Worm (Caenorhabditis elegans) whole organism, L2 larva: ENCODE measurements around the gene srd-48.

Experiments used
- C34F6.9 ChIP-seq: fragments of 150-350 bp; optimal IDR thresholded peaks from 2 replicates; lab custom pipeline; 2014; ENCODE audit warnings: missing biosample characterization, missing genetic modification characterization
- R02D3.7 ChIP-seq: fragments of 150-350 bp; optimal IDR thresholded peaks from 2 replicates; lab custom pipeline; 2014; ENCODE audit warnings: missing biosample characterization, missing genetic modification characterization
- Y55F3AM.14 ChIP-seq: fragments of 200-800 bp; sonication (Bioruptor generic); optimal IDR thresholded peaks from 2 replicates; lab custom pipeline; 2018; ENCODE audit warnings: mild to moderate bottlenecking, missing genetic modification characterization, missing compliant biosample characterization
- ZK546.5 ChIP-seq: sonication (generic microtip); optimal IDR thresholded peaks from 2 replicates; lab custom pipeline; 2017; ENCODE audit warnings: missing biosample characterization, missing genetic modification characterization
- aly-2 ChIP-seq: fragments of 150-350 bp; optimal IDR thresholded peaks from 2 replicates; lab custom pipeline; 2014; ENCODE audit warnings: missing biosample characterization, missing genetic modification characterization
- ama-1 ChIP-seq: fragments of 150-350 bp; optimal IDR thresholded peaks from 2 replicates; lab custom pipeline; 2018; ENCODE audit warnings: inconsistent platforms
- blmp-1 ChIP-seq: sonication (generic microtip); optimal IDR thresholded peaks from 2 replicates; lab custom pipeline; 2017; ENCODE audit warnings: missing genetic modification characterization, mild to moderate bottlenecking, missing compliant biosample characterization, antibody characterized with exemption, moderate library complexity; ENCODE audit not compliant: insufficient read depth
- ceh-82 ChIP-seq: fragments of 150-350 bp; optimal IDR thresholded peaks from 2 replicates; lab custom pipeline; 2014; ENCODE audit warnings: missing biosample characterization, missing genetic modification characterization
- crh-2 ChIP-seq: sonication (generic microtip); optimal IDR thresholded peaks from 2 replicates; lab custom pipeline; 2017; ENCODE audit warnings: missing biosample characterization, missing genetic modification characterization
- egl-27 ChIP-seq: sonication (generic microtip); optimal IDR thresholded peaks from 3 replicates; lab custom pipeline; 2017; ENCODE audit warnings: missing biosample characterization, missing genetic modification reagents, missing genetic modification characterization
- elt-1 ChIP-seq: fragments of 150-350 bp; optimal IDR thresholded peaks from 2 replicates; lab custom pipeline; 2014; ENCODE audit warnings: missing biosample characterization, missing genetic modification characterization
- fos-1 ChIP-seq: fragments of 150-350 bp; optimal IDR thresholded peaks from 2 replicates; lab custom pipeline; 2014; ENCODE audit warnings: missing biosample characterization, missing genetic modification characterization
- gmeb-1 ChIP-seq: fragments of 150-350 bp; optimal IDR thresholded peaks from 2 replicates; lab custom pipeline; 2014; ENCODE audit warnings: missing biosample characterization, missing genetic modification characterization
- lin-11 ChIP-seq: fragments of 150-350 bp; sonication (generic microtip); optimal IDR thresholded peaks from 2 replicates; lab custom pipeline; 2014; ENCODE audit warnings: missing biosample characterization, missing genetic modification characterization, inconsistent platforms, mixed read lengths
- lin-39 ChIP-seq: fragments of 150-350 bp; optimal IDR thresholded peaks from 2 replicates; lab custom pipeline; 2014; ENCODE audit warnings: missing biosample characterization, missing genetic modification reagents, missing genetic modification characterization
- lsy-2 ChIP-seq, 2 experiments: fragments of 150-350 bp in 1 of 2; sonication (generic microtip) in 1 of 2; optimal IDR thresholded peaks; 2 replicates each; lab custom pipeline; 2014 to 2017; ENCODE audit warnings: missing biosample characterization in 2 of 2, missing genetic modification characterization in 2 of 2
- mab-5 ChIP-seq: fragments of 150-350 bp; optimal IDR thresholded peaks from 2 replicates; lab custom pipeline; 2014; ENCODE audit warnings: missing biosample characterization, missing genetic modification characterization
- mdl-1 ChIP-seq, 2 experiments: fragments of 150-350 bp in 1 of 2; sonication (generic microtip) in 1 of 2; optimal IDR thresholded peaks; 2 replicates each; lab custom pipeline; 2017; ENCODE audit warnings: missing biosample characterization in 2 of 2, missing genetic modification characterization in 2 of 2
- nhr-11 ChIP-seq: fragments of 150-350 bp; optimal IDR thresholded peaks from 2 replicates; lab custom pipeline; 2014; ENCODE audit warnings: missing biosample characterization, missing genetic modification characterization
- nhr-129 ChIP-seq: fragments of 150-350 bp; optimal IDR thresholded peaks from 2 replicates; lab custom pipeline; 2014; ENCODE audit warnings: missing biosample characterization, missing genetic modification characterization
- nhr-21 ChIP-seq: fragments of 150-350 bp; optimal IDR thresholded peaks from 2 replicates; lab custom pipeline; 2014; ENCODE audit warnings: missing biosample characterization, missing genetic modification characterization
- nhr-23 ChIP-seq: fragments of 150-350 bp; optimal IDR thresholded peaks from 2 replicates; lab custom pipeline; 2014; ENCODE audit warnings: missing biosample characterization, missing genetic modification reagents, missing genetic modification characterization
- nhr-25 ChIP-seq: fragments of 150-350 bp; sonication (generic microtip); optimal IDR thresholded peaks from 3 replicates; lab custom pipeline; 2014; ENCODE audit warnings: missing biosample characterization, missing genetic modification characterization
- nhr-6 ChIP-seq: fragments of 150-350 bp; optimal IDR thresholded peaks from 2 replicates; lab custom pipeline; 2014; ENCODE audit warnings: missing biosample characterization, missing genetic modification characterization
- skn-1 ChIP-seq: sonication (generic microtip); optimal IDR thresholded peaks from 2 replicates; lab custom pipeline; 2017; ENCODE audit warnings: missing biosample characterization, missing genetic modification characterization
- sma-3 ChIP-seq: sonication (generic microtip); optimal IDR thresholded peaks from 2 replicates; lab custom pipeline; 2016; ENCODE audit warnings: missing genetic modification reagents, missing genetic modification characterization, missing compliant biosample characterization
- sma-9 ChIP-seq, 2 experiments: fragments of 150-350 bp in 1 of 2; sonication (generic microtip) in 1 of 2; optimal IDR thresholded peaks; 2 replicates each; lab custom pipeline; 2014 to 2016; ENCODE audit warnings: missing genetic modification characterization in 2 of 2, mild to moderate bottlenecking in 1 of 2, missing biosample characterization in 1 of 2, missing compliant biosample characterization in 1 of 2, missing genetic modification reagents in 1 of 2, moderate library complexity in 1 of 2
- snpc-4 ChIP-seq: fragments of 150-350 bp; optimal IDR thresholded peaks from 2 replicates; lab custom pipeline; 2014; ENCODE audit warnings: missing biosample characterization, missing genetic modification characterization
- unc-55 ChIP-seq: fragments of 150-350 bp; sonication (generic microtip); optimal IDR thresholded peaks from 3 replicates; lab custom pipeline; 2014; ENCODE audit warnings: missing biosample characterization, missing genetic modification reagents, missing genetic modification characterization
- unc-62 ChIP-seq: fragments of 150-350 bp; optimal IDR thresholded peaks from 2 replicates; lab custom pipeline; 2014; ENCODE audit warnings: missing biosample characterization, missing genetic modification reagents, missing genetic modification characterization
- zag-1 ChIP-seq: fragments of 150-350 bp; optimal IDR thresholded peaks from 2 replicates; lab custom pipeline; 2014; ENCODE audit warnings: missing biosample characterization, missing genetic modification characterization
- ztf-1 ChIP-seq: fragments of 200-800 bp; sonication (Bioruptor generic); conservative IDR thresholded peaks from 2 replicates; pipeline ENCODE4 v1.3.6; 2022; ENCODE audit warnings: missing genetic modification characterization, missing compliant biosample characterization
- ztf-4 ChIP-seq: fragments of 150-350 bp; optimal IDR thresholded peaks from 2 replicates; lab custom pipeline; 2014; ENCODE audit warnings: missing biosample characterization, missing genetic modification characterization

Gene srd-48

ce11 chrX:12333479-12333878 is 2.4 kb upstream of the srd-48 start, which contains the start of gene srd-47:
Gene srd-47 (plus strand): TSS chrX:12333642.
- TF ChIP-seq crh-2 (tag; lab: Kevin White, UChicago) (no peak), unc-62 (GFP tag; lab: Kevin White, UChicago) (no peak), Y55F3AM.14 (no peak), nhr-11 (tag; lab: Kevin White, UChicago) (no peak), elt-1 (tag; lab: Kevin White, UChicago) (no peak), zag-1 (no peak)

DNA sequence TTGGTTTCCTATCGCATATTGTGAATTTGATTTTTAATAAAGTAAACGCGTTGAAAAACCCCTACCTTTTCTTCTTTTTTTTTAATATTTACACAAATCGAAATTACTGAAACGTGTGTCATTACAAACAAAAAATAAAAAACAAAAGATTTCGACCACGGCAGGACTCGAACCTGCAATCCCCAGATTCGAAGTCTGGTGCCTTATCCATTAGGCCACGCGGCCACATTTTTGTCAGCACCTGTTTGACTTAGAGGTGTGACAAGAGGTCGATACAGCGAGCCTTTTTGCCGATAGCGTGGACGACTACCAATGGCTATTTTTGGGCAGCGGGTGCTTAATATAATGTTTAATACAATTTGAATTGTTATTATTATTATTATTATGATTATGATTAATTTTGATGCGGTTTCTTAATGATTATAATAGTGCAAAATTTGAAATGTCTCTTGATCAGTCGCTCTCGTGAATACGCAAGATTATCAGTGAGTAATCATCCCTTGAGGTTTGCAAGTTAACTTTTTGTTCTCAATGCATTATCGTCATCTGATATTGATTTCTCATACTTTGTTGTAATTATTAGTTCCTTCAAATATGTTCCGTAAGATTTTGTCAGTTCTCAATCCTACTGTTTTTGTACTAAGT is 2.1 kb downstream of the srd-48 start, which contains the start of gene srd-44:
Gene srd-44 (plus strand): TSS at position 595 of the 645 bp plus-strand sequence.
- TF ChIP-seq sma-3 (peak; percentile 17), crh-2 (tag; lab: Kevin White, UChicago) (peak; percentile 21), skn-1 (no peak), nhr-25 (tag; lab: Kevin White, UChicago) (no peak), fos-1 (tag; lab: Kevin White, UChicago) (peak; percentile 25), nhr-21 (tag; lab: Kevin White, UChicago) (peak; percentile 18)

ce11 chrX:12341338-12341737 is 5.4 kb downstream of the srd-48 start, which contains the start of gene zig-2:
Gene zig-2 (minus strand): TSS chrX:12341438.
- TF ChIP-seq ceh-82 (tag; lab: Kevin White, UChicago) (no peak), egl-27 (tag; lab: Kevin White, UChicago) (no peak), ztf-1 (GFP tag; lab: Robert Waterston, UW) (no peak), nhr-23 (tag; lab: Kevin White, UChicago) (no peak), mab-5 (no peak), lin-11 (tag; lab: Kevin White, UChicago) (no peak), fos-1 (tag; lab: Kevin White, UChicago) (no peak)

ce11 chrX:12343279-12343678 is 7.4 kb downstream of the srd-48 start, which contains the start of the genes nspc-9 and nspc-10:
Gene nspc-9 (minus strand): TSS chrX:12343379.
Gene nspc-10 (plus strand): TSS chrX:12343609.
- TF ChIP-seq lin-39, result no peak
- TF ChIP-seq C34F6.9 (tag; lab: Kevin White, UChicago), result no peak
- TF ChIP-seq mab-5, result no peak
- TF ChIP-seq elt-1 (tag; lab: Kevin White, UChicago), result no peak
- no peak for TF ChIP-seq gmeb-1
- no peak for TF ChIP-seq snpc-4 (tag; lab: Kevin White, UChicago)
- TF ChIP-seq ceh-82 (tag; lab: Kevin White, UChicago), result no peak
- no peak for TF ChIP-seq nhr-21 (tag; lab: Kevin White, UChicago)
- TF ChIP-seq nhr-6, result no peak
- no peak for TF ChIP-seq ztf-1 (GFP tag; lab: Robert Waterston, UW)
- no peak for TF ChIP-seq fos-1 (tag; lab: Kevin White, UChicago)

DNA sequence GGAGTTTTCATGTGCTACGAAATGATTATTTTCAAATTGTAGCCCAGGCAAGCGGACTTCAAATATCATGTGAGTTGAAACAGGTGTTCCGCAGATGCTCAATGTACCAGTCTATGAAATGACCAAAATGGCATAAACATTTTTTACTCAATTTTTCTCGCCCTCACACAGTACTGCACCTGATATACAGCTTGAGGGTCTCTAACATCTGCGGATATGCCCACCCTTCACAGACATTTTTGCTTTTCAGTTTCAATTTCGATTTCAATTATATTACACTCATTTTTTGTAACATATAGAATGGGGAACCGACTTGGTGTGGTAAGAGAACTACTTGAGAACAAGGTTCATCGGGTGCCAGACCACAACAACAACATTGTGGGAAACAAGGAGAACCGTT is 10.8 kb downstream of the srd-48 start, which contains the start of gene F42F12.11:
Gene F42F12.11 (plus strand): TSS at position 301 of the 400 bp plus-strand sequence.
- TF ChIP-seq lsy-2 (tag; optimal IDR thresholded peaks at IDR 0.05; lab: Kevin White, UChicago) (no peak), ztf-4 (tag; lab: Kevin White, UChicago) (no peak), nhr-11 (tag; lab: Kevin White, UChicago) (no peak), C34F6.9 (tag; lab: Kevin White, UChicago) (no peak), nhr-25 (tag; lab: Kevin White, UChicago) (no peak), R02D3.7 (tag; lab: Kevin White, UChicago) (no peak), mab-5 (no peak), blmp-1 (tag; lab: Kevin White, UChicago) (no peak), ZK546.5 (tag; lab: Kevin White, UChicago) (no peak), aly-2 (tag; lab: Kevin White, UChicago) (no peak), nhr-129 (tag; lab: Kevin White, UChicago) (no peak), ama-1 (no peak), sma-3 (no peak), skn-1 (no peak), mdl-1 (tag; optimal IDR thresholded peaks at IDR 0.05; lab: Kevin White, UChicago) (no peak), sma-9 (GFP tag; optimal IDR thresholded peaks at IDR 0.05; lab: Kevin White, UChicago) (no peak), sma-9 (tag; optimal IDR thresholded peaks at IDR 0.05; lab: Kevin White, UChicago) (no peak), unc-55 (GFP tag; lab: Kevin White, UChicago) (no peak), fos-1 (tag; lab: Kevin White, UChicago) (no peak)
